Fruit fly (Drosophila melanogaster): ENCODE results near the gene Sgs3.

Sgs3 gene

DNA sequence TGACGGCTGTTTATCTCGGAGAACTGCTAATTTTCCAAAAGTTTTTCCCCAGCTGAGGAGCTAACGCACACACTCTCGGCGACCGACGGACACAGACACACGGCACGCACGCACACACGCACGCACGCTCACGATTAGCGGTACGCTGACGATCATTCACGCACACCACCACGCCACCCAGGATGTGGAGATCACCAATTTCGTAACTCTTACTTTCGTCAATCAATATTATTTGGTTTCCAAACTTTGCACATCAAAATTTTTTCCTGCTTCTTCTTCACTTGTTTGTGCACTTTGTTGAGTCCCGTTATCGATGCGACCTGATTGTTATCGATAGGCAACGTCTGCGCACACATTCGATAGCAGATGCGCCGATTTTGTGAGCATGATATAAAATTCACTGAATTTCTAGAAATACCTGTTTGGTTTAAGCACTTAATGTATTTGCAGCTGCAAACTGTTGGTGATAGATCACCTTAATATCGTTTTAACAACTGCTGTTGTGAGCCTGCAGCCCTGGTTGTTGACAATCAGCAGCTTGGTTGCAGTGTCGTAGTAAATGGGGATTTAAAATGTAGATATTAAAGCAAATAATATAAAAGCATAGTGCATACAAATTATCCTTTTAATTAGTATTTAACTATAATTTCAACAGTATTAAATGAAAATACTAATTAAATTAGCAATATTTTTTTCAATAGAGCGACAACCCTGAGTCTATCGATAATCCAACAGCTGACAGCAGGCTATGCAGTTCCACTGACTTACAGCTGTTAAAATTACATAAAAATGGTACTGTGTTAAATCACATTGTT is 50.1 kb downstream of the Sgs3 start, which contains the start of the genes CG7394 and Mob2 (continued):
- TF ChIP-seq Trl (optimal IDR thresholded peaks at IDR 0.05) (peak in 1 of 2 experiments; percentile 55), Trl (GFP tag; optimal IDR thresholded peaks at IDR 0.05) (peak; percentile 82), CG11093 (GFP tag; IDR thresholded peaks at IDR 0.05) (peak; percentile 86; the same call in 2 of the 3 replicates), nau (GFP tag; optimal IDR thresholded peaks at IDR 0.05) (peak; percentile 63), CG4820 (GFP tag; optimal IDR thresholded peaks at IDR 0.05) (peak; percentile 88), CG12659 (GFP tag; optimal IDR thresholded peaks at IDR 0.05) (peak; percentile 92), sisA (GFP tag; IDR thresholded peaks at IDR 0.05) (peak; percentile 90), wdn (GFP tag; IDR thresholded peaks at IDR 0.05) (peak; percentile 93), CG4854 (GFP tag; optimal IDR thresholded peaks at IDR 0.05) (peak; percentile 87), Eip74EF (GFP tag; optimal IDR thresholded peaks at IDR 0.05) (peak in 1 of 2 experiments; percentile 70), HLH54F (GFP tag; optimal IDR thresholded peaks at IDR 0.05) (peak; percentile 81), zfh1 (GFP tag; IDR thresholded peaks at IDR 0.05) (peak; percentile 89), CG34376 (GFP tag; optimal IDR thresholded peaks at IDR 0.05) (peak; percentile 87), CG15514 (GFP tag; optimal IDR thresholded peaks at IDR 0.05) (peak; percentile 80), CG1024 (GFP tag; IDR thresholded peaks at IDR 0.05) (peak; percentile 82), bsh (GFP tag; optimal IDR thresholded peaks at IDR 0.05) (peak in 1 of 2 experiments; percentile 94), shn (GFP tag; optimal IDR thresholded peaks at IDR 0.05) (peak; percentile 59), Nf-YB (GFP tag; optimal IDR thresholded peaks at IDR 0.05) (peak; percentile 73), Camta (GFP tag; optimal IDR thresholded peaks at IDR 0.05) (peak; percentile 81), tgo (GFP tag; IDR thresholded peaks at IDR 0.05) (peak; percentile 89), ewg (GFP tag; optimal IDR thresholded peaks at IDR 0.05) (peak; percentile 98), nerfin-1 (tag; optimal IDR thresholded peaks at IDR 0.05) (peak; percentile 73), hb (GFP tag; IDR thresholded peaks at IDR 0.05; ENCODE audit: partially characterized antibody) (peak; percentile 60; the same call in 2 of the 3 replicates), Hey (tag; optimal IDR thresholded peaks at IDR 0.05) (peak; percentile 67), CG34224 (GFP tag; IDR thresholded peaks at IDR 0.05; ENCODE audit: partially characterized antibody) (peak; percentile 87), Nf-YA (GFP tag; IDR thresholded peaks at IDR 0.05) (peak; percentile 76), CG4617 (GFP tag; optimal IDR thresholded peaks at IDR 0.05; ENCODE audit: borderline replicate concordance) (peak; percentile 85), CG5953 (GFP tag; IDR thresholded peaks at IDR 0.05) (peak; percentile 82), CG3163 (GFP tag; optimal IDR thresholded peaks at IDR 0.05) (peak; percentile 66), Dll (GFP tag; IDR thresholded peaks at IDR 0.05; ENCODE audit: partially characterized antibody) (peak; percentile 94), unpg (GFP tag; optimal IDR thresholded peaks at IDR 0.05) (peak; percentile 88), CG11085 (GFP tag; IDR thresholded peaks at IDR 0.05) (peak; percentile 87), CG13296 (GFP tag; optimal IDR thresholded peaks at IDR 0.05) (peak; percentile 83), kni (GFP tag; optimal IDR thresholded peaks at IDR 0.05) (peak; percentile 20), CG3995 (GFP tag; optimal IDR thresholded peaks at IDR 0.05) (peak; percentile 61), sqz (GFP tag; optimal IDR thresholded peaks at IDR 0.05) (peak; percentile 44), Ada2b (GFP tag; IDR thresholded peaks at IDR 0.05) (peak; percentile 88), fd102C (GFP tag; optimal IDR thresholded peaks at IDR 0.05) (no peak), CG12104 (GFP tag; optimal IDR thresholded peaks at IDR 0.05) (peak; percentile 73), HLH4C (GFP tag; IDR thresholded peaks at IDR 0.05; ENCODE audit: partially characterized antibody) (peak; percentile 93), zfh2 (GFP tag; optimal IDR thresholded peaks at IDR 0.05) (peak; percentile 80), CG13123 (GFP tag; optimal IDR thresholded peaks at IDR 0.05) (peak; percentile 88), CG5245 (GFP tag; optimal IDR thresholded peaks at IDR 0.05) (peak; percentile 71), CG14441 (GFP tag; IDR thresholded peaks at IDR 0.05) (peak; percentile 88), rib (GFP tag; IDR thresholded peaks at IDR 0.05) (peak; percentile 87), CoRest (tag; optimal IDR thresholded peaks at IDR 0.05) (peak; percentile 92), Sox100B (GFP tag; optimal IDR thresholded peaks at IDR 0.05) (peak; percentile 79), C15 (GFP tag; IDR thresholded peaks at IDR 0.05) (peak; percentile 27; the same call in 1 of the 3 replicates)

All from whole organism, embryonic.